Worm (Caenorhabditis elegans) whole organism, mixed stage, embryonic: Measurements from ENCODE around the gene vit-2.

ENCODE experiments used
- ces-1 ChIP-seq: fragments of 150-350 bp; optimal IDR thresholded peaks from 2 replicates; lab custom pipeline; 2014; ENCODE audit warnings: missing biosample characterization, missing genetic modification reagents, missing genetic modification characterization
- lsy-2 ChIP-seq: fragments of 150-350 bp; optimal IDR thresholded peaks from 2 replicates; lab custom pipeline; 2014; ENCODE audit warnings: missing biosample characterization, missing genetic modification characterization
- mep-1 ChIP-seq: fragments of 150-350 bp; optimal IDR thresholded peaks from 2 replicates; lab custom pipeline; 2017; ENCODE audit warnings: missing biosample characterization, missing genetic modification reagents, missing genetic modification characterization, inconsistent platforms
- snpc-4 ChIP-seq: fragments of 150-350 bp; optimal IDR thresholded peaks from 2 replicates; lab custom pipeline; 2014; ENCODE audit warnings: missing biosample characterization, missing genetic modification characterization
- unc-39 ChIP-seq: fragments of 150-350 bp; optimal IDR thresholded peaks from 2 replicates; lab custom pipeline; 2014; ENCODE audit warnings: missing biosample characterization, missing genetic modification characterization
- unc-62 ChIP-seq: fragments of 150-350 bp; optimal IDR thresholded peaks from 2 replicates; lab custom pipeline; 2014; ENCODE audit warnings: missing biosample characterization, missing genetic modification reagents, missing genetic modification characterization

DNA sequence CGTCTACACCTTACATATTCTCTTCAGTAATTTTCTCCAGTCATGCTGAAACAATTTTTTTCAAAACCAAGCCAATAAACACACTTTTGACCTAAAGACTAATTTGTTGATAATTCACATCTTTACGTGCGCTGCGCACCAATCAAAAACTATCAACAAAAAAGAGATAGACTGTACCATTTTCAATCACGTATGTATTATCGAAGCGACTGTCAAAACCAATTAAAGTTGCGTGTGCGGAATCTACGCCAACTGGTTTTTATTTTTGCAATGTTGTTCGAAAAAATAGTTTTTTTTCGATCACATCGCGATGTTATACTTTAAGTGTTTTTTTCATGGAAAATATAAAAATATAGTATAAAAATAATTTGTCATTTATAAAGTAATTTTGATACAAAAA, 21.5 kb upstream of the vit-2 start:
- TF ChIP-seq ces-1 (GFP tag; lab: Kevin White, UChicago) (no peak), mep-1 (no peak), snpc-4 (no peak), lsy-2 (tag; lab: Kevin White, UChicago) (no peak), unc-39 (tag; lab: Kevin White, UChicago) (no peak), unc-62 (GFP tag; lab: Kevin White, UChicago) (no peak)
